Worm (Caenorhabditis elegans) whole organism, L3 larva: Measurements from ENCODE around the gene lact-7.

Experiments
- R02D3.7 ChIP-seq: fragments of 150-350 bp; optimal IDR thresholded peaks from 2 replicates; lab custom pipeline; 2014; ENCODE audit warnings: missing biosample characterization, missing genetic modification characterization
- ZK546.5 ChIP-seq: sonication (generic microtip); optimal IDR thresholded peaks from 2 replicates; lab custom pipeline; 2017; ENCODE audit warnings: missing biosample characterization, missing genetic modification characterization
- ama-1 ChIP-seq: fragments of 150-350 bp; optimal IDR thresholded peaks from 2 replicates; lab custom pipeline; 2018
- ceh-16 ChIP-seq: sonication (generic microtip); optimal IDR thresholded peaks from 2 replicates; lab custom pipeline; 2017; ENCODE audit warnings: missing biosample characterization, missing genetic modification characterization
- ceh-28 ChIP-seq: fragments of 150-350 bp; optimal IDR thresholded peaks from 2 replicates; lab custom pipeline; 2014; ENCODE audit warnings: missing biosample characterization, missing genetic modification reagents, missing genetic modification characterization
- ceh-82 ChIP-seq: fragments of 150-350 bp; optimal IDR thresholded peaks from 2 replicates; lab custom pipeline; 2014; ENCODE audit warnings: missing biosample characterization, missing genetic modification characterization
- ceh-9 ChIP-seq: sonication (generic microtip); optimal IDR thresholded peaks from 2 replicates; lab custom pipeline; 2018; ENCODE audit warnings: missing biosample characterization, missing genetic modification characterization
- egl-27 ChIP-seq: sonication (generic microtip); optimal IDR thresholded peaks from 4 replicates; lab custom pipeline; 2017; ENCODE audit warnings: missing biosample characterization, missing genetic modification reagents, missing genetic modification characterization
- elt-2 ChIP-seq: sonication (generic microtip); optimal IDR thresholded peaks from 2 replicates; lab custom pipeline; 2016; ENCODE audit warnings: missing genetic modification reagents, mild to moderate bottlenecking, missing genetic modification characterization, missing compliant biosample characterization
- eor-1 ChIP-seq, 2 experiments: fragments of 150-350 bp; optimal IDR thresholded peaks; 2 replicates each; lab custom pipeline; 2014 to 2018; ENCODE audit warnings: missing biosample characterization in 2 of 2, missing genetic modification characterization in 2 of 2
- fkh-10 ChIP-seq: sonication (generic microtip); optimal IDR thresholded peaks from 2 replicates; lab custom pipeline; 2017; ENCODE audit warnings: missing biosample characterization, missing genetic modification reagents, missing genetic modification characterization
- fos-1 ChIP-seq: fragments of 150-350 bp; optimal IDR thresholded peaks from 2 replicates; lab custom pipeline; 2014; ENCODE audit warnings: missing biosample characterization, missing genetic modification characterization
- hmg-11 ChIP-seq: sonication (generic microtip); optimal IDR thresholded peaks from 2 replicates; lab custom pipeline; 2016; ENCODE audit warnings: missing genetic modification characterization, missing compliant biosample characterization
- jun-1 ChIP-seq: fragments of 150-350 bp; optimal IDR thresholded peaks from 2 replicates; lab custom pipeline; 2014; ENCODE audit warnings: missing biosample characterization, missing genetic modification reagents, missing genetic modification characterization
- lin-15B ChIP-seq: fragments of 150-350 bp; optimal IDR thresholded peaks from 2 replicates; lab custom pipeline; 2014; ENCODE audit warnings: missing biosample characterization, missing genetic modification characterization
- lin-39 ChIP-seq: fragments of 150-350 bp; optimal IDR thresholded peaks from 2 replicates; lab custom pipeline; 2018; ENCODE audit warnings: missing biosample characterization, missing genetic modification reagents, missing genetic modification characterization
- lsy-12 ChIP-seq: sonication (generic microtip); optimal IDR thresholded peaks from 2 replicates; lab custom pipeline; 2016; ENCODE audit warnings: mild to moderate bottlenecking, missing genetic modification characterization, missing compliant biosample characterization
- mdl-1 ChIP-seq: fragments of 150-350 bp; optimal IDR thresholded peaks from 2 replicates; lab custom pipeline; 2014; ENCODE audit warnings: missing biosample characterization, missing genetic modification characterization
- mml-1 ChIP-seq: fragments of 150-350 bp; sonication (generic microtip); optimal IDR thresholded peaks from 3 replicates; lab custom pipeline; 2014; ENCODE audit warnings: missing biosample characterization, missing genetic modification characterization
- nfya-1 ChIP-seq: sonication (generic microtip); optimal IDR thresholded peaks from 2 replicates; lab custom pipeline; 2017; ENCODE audit warnings: missing genetic modification characterization, mild to moderate bottlenecking, missing compliant biosample characterization, antibody characterized with exemption, moderate library complexity; ENCODE audit not compliant: insufficient read depth
- nhr-12 ChIP-seq: fragments of 150-350 bp; optimal IDR thresholded peaks from 2 replicates; lab custom pipeline; 2014; ENCODE audit warnings: missing biosample characterization, missing genetic modification characterization
- nhr-23 ChIP-seq: fragments of 150-350 bp; optimal IDR thresholded peaks from 2 replicates; lab custom pipeline; 2014; ENCODE audit warnings: missing biosample characterization, missing genetic modification reagents, missing genetic modification characterization
- nhr-237 ChIP-seq: fragments of 150-350 bp; optimal IDR thresholded peaks from 2 replicates; lab custom pipeline; 2014; ENCODE audit warnings: missing biosample characterization, missing genetic modification characterization
- nhr-25 ChIP-seq: sonication (generic microtip); optimal IDR thresholded peaks from 2 replicates; lab custom pipeline; 2017; ENCODE audit warnings: missing biosample characterization, missing genetic modification characterization
- nhr-28 ChIP-seq: fragments of 150-350 bp; optimal IDR thresholded peaks from 2 replicates; lab custom pipeline; 2014; ENCODE audit warnings: missing biosample characterization, missing genetic modification characterization
- nhr-43 ChIP-seq: sonication (generic microtip); optimal IDR thresholded peaks from 2 replicates; lab custom pipeline; 2016; ENCODE audit warnings: mild to moderate bottlenecking, missing genetic modification characterization, missing compliant biosample characterization; ENCODE audit not compliant: poor library complexity, severe bottlenecking
- nhr-67 ChIP-seq: fragments of 150-350 bp; optimal IDR thresholded peaks from 2 replicates; lab custom pipeline; 2014; ENCODE audit warnings: missing biosample characterization, missing genetic modification characterization
- nhr-76 ChIP-seq: fragments of 150-350 bp; sonication (generic microtip); optimal IDR thresholded peaks from 5 replicates; lab custom pipeline; 2014; ENCODE audit warnings: missing biosample characterization, missing genetic modification characterization
- nhr-77 ChIP-seq: fragments of 150-350 bp; optimal IDR thresholded peaks from 2 replicates; lab custom pipeline; 2014; ENCODE audit warnings: missing biosample characterization, missing genetic modification characterization
- pha-4 ChIP-seq: fragments of 150-350 bp; optimal IDR thresholded peaks from 2 replicates; lab custom pipeline; 2014; ENCODE audit warnings: missing biosample characterization, missing genetic modification reagents, missing genetic modification characterization
- pqm-1 ChIP-seq: fragments of 150-350 bp; optimal IDR thresholded peaks from 2 replicates; lab custom pipeline; 2017; ENCODE audit warnings: missing biosample characterization, missing genetic modification characterization, inconsistent platforms
- skn-1 ChIP-seq: fragments of 150-350 bp; optimal IDR thresholded peaks from 2 replicates; lab custom pipeline; 2014; ENCODE audit warnings: missing biosample characterization, missing genetic modification characterization
- snpc-4 ChIP-seq: fragments of 150-350 bp; optimal IDR thresholded peaks from 2 replicates; lab custom pipeline; 2014; ENCODE audit warnings: missing biosample characterization, missing genetic modification characterization
- tbx-2 ChIP-seq: sonication (generic microtip); optimal IDR thresholded peaks from 2 replicates; lab custom pipeline; 2016; ENCODE audit warnings: mild to moderate bottlenecking, missing genetic modification characterization, missing compliant biosample characterization
- zag-1 ChIP-seq: fragments of 150-350 bp; optimal IDR thresholded peaks from 2 replicates; lab custom pipeline; 2014; ENCODE audit warnings: missing biosample characterization, missing genetic modification characterization
- ztf-4 ChIP-seq: fragments of 150-350 bp; optimal IDR thresholded peaks from 2 replicates; lab custom pipeline; 2014; ENCODE audit warnings: missing biosample characterization, missing genetic modification characterization

Gene lact-7

DNA sequence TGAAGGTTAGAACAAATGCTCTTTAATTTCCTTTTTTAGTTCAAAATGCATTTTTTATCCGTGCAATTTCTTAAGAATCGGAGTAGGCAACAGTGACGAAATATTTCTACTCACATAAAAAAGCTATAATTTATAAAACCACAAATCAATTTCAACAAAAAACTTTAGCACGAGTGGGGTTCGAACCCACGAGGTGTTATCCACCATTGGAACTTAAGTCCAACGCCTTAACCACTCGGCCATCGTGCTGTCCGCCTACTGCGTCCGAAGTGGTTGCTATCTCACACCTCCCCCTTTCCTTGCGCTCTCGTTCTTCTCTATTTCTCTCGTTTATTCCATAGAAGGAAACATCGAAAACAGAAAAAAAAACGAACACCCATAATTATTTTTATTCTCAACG lies 1.2 kb upstream of the lact-7 start:
- TF ChIP-seq nhr-25 (tag; lab: Kevin White, UChicago) (peak; percentile 18), mml-1 (tag; lab: Kevin White, UChicago) (no peak), skn-1 (tag; lab: Kevin White, UChicago) (peak; percentile 3), fkh-10 (GFP tag; lab: Kevin White, UChicago) (peak; percentile 40), pqm-1 (tag; lab: Kevin White, UChicago) (peak; percentile 6), elt-2 (tag; lab: Kevin White, UChicago) (peak; percentile 48), mdl-1 (tag; lab: Kevin White, UChicago) (no peak), ceh-82 (tag; lab: Kevin White, UChicago) (peak; percentile 21), R02D3.7 (tag; lab: Kevin White, UChicago) (no peak), ama-1 (lab: Kevin White, UChicago) (no peak), lsy-12 (peak; percentile 56), hmg-11 (peak; percentile 91), lin-39 (peak; percentile 70), pha-4 (tag; lab: Kevin White, UChicago) (peak; percentile 61), nhr-76 (no peak), jun-1 (tag; lab: Kevin White, UChicago) (peak; percentile 53), nhr-43 (tag; lab: Kevin White, UChicago) (peak; percentile 59), ceh-16 (tag; lab: Kevin White, UChicago) (no peak), ceh-28 (tag; lab: Kevin White, UChicago) (peak; percentile 41), egl-27 (peak; percentile 1), tbx-2 (tag; lab: Kevin White, UChicago) (peak; percentile 59)

DNA sequence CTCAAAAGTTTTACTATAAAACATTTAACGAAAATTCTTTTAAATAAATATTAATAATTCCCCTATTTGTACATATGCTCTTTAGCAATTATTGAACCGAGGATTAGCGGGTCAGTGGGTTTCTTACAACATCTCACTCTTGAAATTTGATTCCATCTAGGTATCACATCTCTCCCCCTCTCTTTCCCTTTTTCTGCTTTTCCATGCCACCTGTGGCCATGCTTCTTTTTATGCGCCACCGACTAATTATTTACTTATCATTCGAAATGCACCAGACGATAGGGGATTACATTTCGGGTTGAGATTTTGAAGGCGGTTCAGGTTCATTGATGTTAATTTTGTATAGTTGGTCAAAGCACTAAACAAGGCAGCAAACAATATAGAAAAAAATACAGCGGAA lies 7.0 kb downstream of the lact-7 start:
- TF ChIP-seq fos-1: no peak
- no peak for TF ChIP-seq ceh-28 (tag; lab: Kevin White, UChicago)
- no peak for TF ChIP-seq ztf-4 (tag; lab: Kevin White, UChicago)
- TF ChIP-seq pqm-1 (tag; lab: Kevin White, UChicago): no peak
- TF ChIP-seq lin-39: no peak
- TF ChIP-seq lin-15B (tag; lab: Kevin White, UChicago): no peak
- TF ChIP-seq mml-1 (tag; lab: Kevin White, UChicago): no peak
- TF ChIP-seq nhr-67 (tag; lab: Kevin White, UChicago): no peak
- TF ChIP-seq nhr-77 (tag; lab: Kevin White, UChicago): no peak
- TF ChIP-seq elt-2 (tag; lab: Kevin White, UChicago): no peak
- TF ChIP-seq zag-1: no peak
- no peak for TF ChIP-seq pha-4 (tag; lab: Kevin White, UChicago)
- TF ChIP-seq nhr-25 (tag; lab: Kevin White, UChicago): no peak
- no peak for TF ChIP-seq egl-27
- no peak for TF ChIP-seq snpc-4 (tag; lab: Kevin White, UChicago)
- no peak for TF ChIP-seq skn-1 (tag; lab: Kevin White, UChicago)

DNA sequence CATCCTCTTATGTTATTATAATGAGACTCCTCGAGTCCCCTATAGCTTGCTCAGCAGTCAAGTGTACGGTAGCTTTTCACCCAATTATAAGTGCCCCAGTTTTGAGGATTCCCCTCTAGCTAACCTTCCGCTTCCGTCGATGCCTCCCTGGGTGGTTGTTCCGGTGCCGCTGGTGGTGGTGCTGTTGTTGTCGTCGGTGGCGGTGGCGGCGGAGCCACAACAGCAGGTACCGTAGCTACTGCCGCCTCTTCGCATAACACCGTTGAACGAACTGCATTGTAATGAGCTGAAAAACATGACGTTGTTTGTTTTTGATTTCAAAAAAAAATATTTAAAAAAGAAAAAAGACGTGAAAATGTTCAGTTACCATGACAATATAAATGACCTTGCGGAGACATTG lies 7.5 kb downstream of the lact-7 start:
- TF ChIP-seq ama-1 (lab: Kevin White, UChicago) (no peak), hmg-11 (no peak), nhr-77 (tag; lab: Kevin White, UChicago) (no peak), nhr-237 (tag; lab: Kevin White, UChicago) (no peak), elt-2 (tag; lab: Kevin White, UChicago) (no peak), mdl-1 (tag; lab: Kevin White, UChicago) (no peak), nhr-25 (tag; lab: Kevin White, UChicago) (no peak), zag-1 (no peak), ceh-9 (no peak), eor-1 (tag; optimal IDR thresholded peaks at IDR 0.05; lab: Kevin White, UChicago) (no peak), mml-1 (tag; lab: Kevin White, UChicago) (no peak), ZK546.5 (tag; lab: Kevin White, UChicago) (no peak), nhr-23 (tag; lab: Kevin White, UChicago) (no peak)

DNA sequence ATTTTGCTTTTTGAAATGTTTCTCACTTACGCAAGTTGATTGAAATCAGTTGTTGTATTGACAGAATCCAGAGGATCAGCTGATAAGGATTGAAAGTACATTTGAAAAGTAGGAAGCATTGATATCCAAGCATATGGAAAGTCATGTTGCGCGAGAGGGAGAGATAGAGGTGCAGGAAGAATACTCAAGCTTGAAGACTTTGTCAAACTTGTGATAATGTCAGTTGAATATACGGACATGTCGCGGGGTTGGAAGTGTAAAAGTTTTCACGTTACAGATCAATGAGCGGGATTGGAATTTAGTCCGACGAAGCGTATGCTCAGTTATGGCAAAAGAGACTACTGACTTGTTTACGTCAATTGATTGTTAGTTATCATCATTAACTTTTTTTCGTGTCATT lies 10.4 kb downstream of the lact-7 start, which contains the start of gene ttx-3:
Gene ttx-3 (minus strand): TSS at position 101 of the 400 bp plus-strand sequence.
- TF ChIP-seq nhr-237 (tag; lab: Kevin White, UChicago) (no peak), fkh-10 (GFP tag; lab: Kevin White, UChicago) (no peak), elt-2 (tag; lab: Kevin White, UChicago) (no peak), lin-15B (tag; lab: Kevin White, UChicago) (no peak), jun-1 (tag; lab: Kevin White, UChicago) (no peak), nfya-1 (no peak), mml-1 (tag; lab: Kevin White, UChicago) (no peak), nhr-28 (tag; lab: Kevin White, UChicago) (no peak), ama-1 (lab: Kevin White, UChicago) (no peak), nhr-12 (tag; lab: Kevin White, UChicago) (no peak)
